Worm (Caenorhabditis elegans): ENCODE results near the gene hpo-36.
A peak's percentile ranks its signal among the peaks of the same experiment; 100 is the strongest.

hpo-36 gene

DNA sequence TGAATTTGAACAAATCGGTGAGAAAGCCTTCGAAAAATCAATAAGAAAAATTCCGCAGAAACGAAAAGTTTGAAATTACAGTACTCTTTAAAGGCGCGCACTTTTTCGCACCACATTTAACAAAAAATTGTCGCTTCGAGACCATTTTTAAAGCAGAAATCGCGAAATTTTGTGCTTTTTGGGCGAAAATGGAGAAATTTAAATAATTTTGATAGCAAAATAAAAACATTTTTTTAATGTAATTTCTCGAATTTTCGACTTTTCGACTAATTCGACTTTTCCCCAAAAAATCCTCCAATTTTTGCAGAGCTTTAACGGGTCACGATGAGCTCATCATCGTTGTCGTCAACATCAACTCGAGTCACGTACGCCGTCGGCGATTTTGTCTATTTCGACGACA lies 34.5 kb downstream of the hpo-36 start, which contains the start of gene lin-40:
Gene lin-40, plus strand, starts transcription at position 301 of the 400 bp plus-strand sequence.
- TF ChIP-seq blmp-1 (tag; optimal IDR thresholded peaks at IDR 0.05) (no peak), efl-1 (optimal IDR thresholded peaks at IDR 0.05) (no peak), efl-1 (GFP tag; optimal IDR thresholded peaks at IDR 0.05 in 1 of 2) (peak in 1 of 2 experiments; percentile 87)

DNA sequence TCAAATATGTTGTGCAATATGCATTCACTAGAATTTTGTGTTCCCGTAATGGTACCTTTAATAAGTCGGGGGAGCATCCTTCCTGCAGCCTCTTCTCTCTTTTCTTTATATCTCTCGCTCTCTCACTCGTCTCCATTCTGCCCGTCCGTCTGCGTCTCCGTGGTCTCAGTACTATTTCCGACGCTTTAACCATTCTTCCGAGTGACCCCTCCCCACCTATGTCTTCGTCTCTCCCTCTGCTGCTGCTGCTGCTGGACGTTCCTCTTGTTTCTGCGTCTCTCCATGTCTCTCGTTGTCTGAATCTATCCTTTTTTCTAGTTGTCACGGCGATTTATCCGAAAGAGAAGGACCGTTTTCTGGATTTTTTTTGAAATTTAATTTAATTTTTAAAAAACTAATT lies 35.3 kb downstream of the hpo-36 start:
- TF ChIP-seq zag-1 (tag; optimal IDR thresholded peaks at IDR 0.05) (no peak), nhr-20 (tag; optimal IDR thresholded peaks at IDR 0.05) (peak; percentile 84), hlh-17 (GFP tag; optimal IDR thresholded peaks at IDR 0.05; ENCODE audit: borderline replicate concordance) (no peak), snpc-4 (tag; optimal IDR thresholded peaks at IDR 0.05) (peak; percentile 11), elt-3 (tag; optimal IDR thresholded peaks at IDR 0.05) (peak in 1 of 6 experiments; percentile 7), mep-1 (tag; optimal IDR thresholded peaks at IDR 0.05) (peak; percentile 78), dpl-1 (GFP tag; optimal IDR thresholded peaks at IDR 0.05) (peak; percentile 15 to 40 (median 38)), ces-1 (GFP tag; optimal IDR thresholded peaks at IDR 0.05) (no peak), nhr-47 (tag; optimal IDR thresholded peaks at IDR 0.05) (peak; percentile 80), C16A3.4 (tag; optimal IDR thresholded peaks at IDR 0.05) (no peak), aly-2 (tag; optimal IDR thresholded peaks at IDR 0.05) (no peak), irx-1 (tag; optimal IDR thresholded peaks at IDR 0.05) (peak; percentile 48), rnt-1 (tag; optimal IDR thresholded peaks at IDR 0.05) (peak; percentile 79), sox-4 (tag; optimal IDR thresholded peaks at IDR 0.05) (no peak), egl-13 (tag; optimal IDR thresholded peaks at IDR 0.05) (peak; percentile 66), nhr-19 (GFP tag; conservative IDR thresholded peaks at IDR 0.05) (peak; percentile 60), hpl-2 (GFP tag; optimal IDR thresholded peaks at IDR 0.05) (no peak), xbp-1 (tag; optimal IDR thresholded peaks at IDR 0.05) (peak; percentile 66), fkh-10 (GFP tag; optimal IDR thresholded peaks at IDR 0.05) (peak; percentile 43), lin-13 (GFP tag; optimal IDR thresholded peaks at IDR 0.05) (peak; percentile 66), elt-2 (tag; optimal IDR thresholded peaks at IDR 0.05) (peak; percentile 21), mdl-1 (tag; optimal IDR thresholded peaks at IDR 0.05) (peak in 1 of 2 experiments; percentile 62), tbx-2 (tag; optimal IDR thresholded peaks at IDR 0.05) (peak; percentile 80), lsy-2 (tag; optimal IDR thresholded peaks at IDR 0.05) (peak; percentile 61 to 69), alr-1 (tag; optimal IDR thresholded peaks at IDR 0.05; ENCODE audit: borderline replicate concordance) (no peak), skn-1 (tag; optimal IDR thresholded peaks at IDR 0.05) (peak; percentile 72), ztf-11 (tag; optimal IDR thresholded peaks at IDR 0.05) (peak in 1 of 2 experiments; percentile 63), nhr-237 (tag; optimal IDR thresholded peaks at IDR 0.05) (no peak), C04F5.9 (tag; optimal IDR thresholded peaks at IDR 0.05) (no peak), efl-1 (optimal IDR thresholded peaks at IDR 0.05) (peak; percentile 78 to 90), efl-1 (GFP tag; optimal IDR thresholded peaks at IDR 0.05 in 1 of 2) (peak; percentile 41 to 95), aha-1 (tag; optimal IDR thresholded peaks at IDR 0.05) (no peak), nhr-85 (tag) (peak; percentile 69), snu-23 (GFP tag; optimal IDR thresholded peaks at IDR 0.05) (peak; percentile 86), egl-27 (tag; optimal IDR thresholded peaks at IDR 0.05) (no peak), lir-3 (tag; optimal IDR thresholded peaks at IDR 0.05; ENCODE audit: poor library complexity) (no peak), unc-62 (GFP tag; optimal IDR thresholded peaks at IDR 0.05) (no peak), nhr-76 (tag; optimal IDR thresholded peaks at IDR 0.05) (no peak), ceh-82 (tag; optimal IDR thresholded peaks at IDR 0.05) (peak in 2 of 3 experiments; percentile 49 to 66), mef-2 (tag; optimal IDR thresholded peaks at IDR 0.05) (no peak), nhr-11 (tag; optimal IDR thresholded peaks at IDR 0.05) (peak; percentile 61), fkh-4 (tag; optimal IDR thresholded peaks at IDR 0.05; ENCODE audit: borderline replicate concordance) (no peak), lin-39 (tag; optimal IDR thresholded peaks at IDR 0.05) (peak; percentile 28), nhr-90 (tag; optimal IDR thresholded peaks at IDR 0.05; ENCODE audit: poor library complexity) (peak; percentile 53), ceh-8 (GFP tag; optimal IDR thresholded peaks at IDR 0.05) (no peak), swsn-7 (tag; optimal IDR thresholded peaks at IDR 0.05) (peak; percentile 86), mab-9 (GFP tag; IDR thresholded peaks at IDR 0.05) (no peak), sup-37 (GFP tag; optimal IDR thresholded peaks at IDR 0.05) (no peak), lin-35 (GFP tag; optimal IDR thresholded peaks at IDR 0.05) (peak; percentile 64)

Measured in whole organism, L1 larva.